Fruit fly (Drosophila melanogaster) whole organism, embryonic: ENCODE results near the gene jv.

ENCODE experiments used
- CG10431 ChIP-seq: fragments of 200-800 bp; sonication (Bioruptor generic); optimal IDR thresholded peaks from 3 replicates; lab custom pipeline; 2018; ENCODE audit warnings: missing biosample characterization, mild to moderate bottlenecking, missing genetic modification characterization
- CG11093 ChIP-seq: fragments of 200-800 bp; sonication (Bioruptor generic); IDR thresholded peaks from 3 replicates; pipeline ENCODE4 v1.3.6; 2022; ENCODE audit warnings: missing biosample characterization, missing genetic modification characterization
- CG11247 ChIP-seq: fragments of 200-800 bp; sonication (Bioruptor generic); IDR thresholded peaks from 2 replicates; pipeline ENCODE4 v1.3.6; 2022; ENCODE audit warnings: missing biosample characterization, missing genetic modification characterization
- CG11560 ChIP-seq: fragments of 200-800 bp; sonication (Bioruptor generic); IDR thresholded peaks from 3 replicates; pipeline ENCODE4 v1.3.6; 2022; ENCODE audit warnings: missing biosample characterization, missing genetic modification characterization
- CG12391 ChIP-seq: fragments of 200-800 bp; sonication (Bioruptor generic); optimal IDR thresholded peaks from 3 replicates; lab custom pipeline; 2018; ENCODE audit warnings: missing biosample characterization, mild to moderate bottlenecking, missing genetic modification characterization, moderate library complexity
- CG13424 ChIP-seq: fragments of 200-800 bp; sonication (Bioruptor generic); optimal IDR thresholded peaks from 2 replicates; lab custom pipeline; 2019; ENCODE audit warnings: missing biosample characterization, mild to moderate bottlenecking, missing genetic modification characterization, moderate library complexity
- CG14965 ChIP-seq: fragments of 200-800 bp; sonication (Bioruptor generic); optimal IDR thresholded peaks from 2 replicates; lab custom pipeline; 2016; ENCODE audit warnings: missing biosample characterization, missing genetic modification characterization, borderline replicate concordance
- CG17186 ChIP-seq: fragments of 200-800 bp; sonication (Bioruptor generic); optimal IDR thresholded peaks from 3 replicates; lab custom pipeline; 2017; ENCODE audit warnings: missing biosample characterization, missing genetic modification reagents, missing genetic modification characterization
- CG30403 ChIP-seq: fragments of 200-800 bp; sonication (Bioruptor generic); optimal IDR thresholded peaks from 3 replicates; lab custom pipeline; 2016; ENCODE audit warnings: missing biosample characterization, missing genetic modification characterization
- CG31365 ChIP-seq: fragments of 200-800 bp; sonication (Bioruptor generic); optimal IDR thresholded peaks from 2 replicates; lab custom pipeline; 2018; ENCODE audit warnings: missing biosample characterization, mild to moderate bottlenecking, missing genetic modification characterization
- CG31441 ChIP-seq: fragments of 200-800 bp; sonication (Bioruptor generic); IDR thresholded peaks from 2 replicates; pipeline ENCODE4 v1.3.6; 2022; ENCODE audit warnings: missing biosample characterization, missing genetic modification characterization
- CG3407 ChIP-seq: fragments of 200-800 bp; sonication (Bioruptor generic); optimal IDR thresholded peaks from 2 replicates; lab custom pipeline; 2018; ENCODE audit warnings: missing biosample characterization, mild to moderate bottlenecking, missing genetic modification characterization
- CG34376 ChIP-seq: fragments of 200-800 bp; sonication (Bioruptor generic); optimal IDR thresholded peaks from 2 replicates; lab custom pipeline; 2018; ENCODE audit warnings: missing biosample characterization, mild to moderate bottlenecking, missing genetic modification characterization
- CG3726 ChIP-seq: fragments of 200-800 bp; sonication (Bioruptor generic); IDR thresholded peaks from 3 replicates; pipeline ENCODE4, ENCODE4 v1.3.6; 2022; ENCODE audit warnings: missing biosample characterization, missing genetic modification characterization
- CG6689 ChIP-seq: fragments of 200-800 bp; sonication (Bioruptor generic); IDR thresholded peaks from 2 replicates; pipeline ENCODE4 v1.3.6; 2022; ENCODE audit warnings: missing biosample characterization, missing genetic modification characterization
- CG7357 ChIP-seq: fragments of 200-800 bp; sonication (Bioruptor generic); IDR thresholded peaks from 3 replicates; pipeline ENCODE4 v1.3.6; 2022; ENCODE audit warnings: missing biosample characterization, missing genetic modification characterization
- CG7556 ChIP-seq: fragments of 200-800 bp; sonication (Bioruptor generic); optimal IDR thresholded peaks from 2 replicates; lab custom pipeline; 2017; ENCODE audit warnings: missing biosample characterization, mild to moderate bottlenecking, missing genetic modification characterization
- CG8281 ChIP-seq: fragments of 200-800 bp; sonication (Bioruptor generic); optimal IDR thresholded peaks from 2 replicates; lab custom pipeline; 2018; ENCODE audit warnings: missing biosample characterization, mild to moderate bottlenecking, missing genetic modification characterization, moderate library complexity
- CG8290 ChIP-seq, 3 experiments: fragments of 200-800 bp; sonication (Bioruptor generic); optimal IDR thresholded peaks; 2 replicates each; lab custom pipeline; 2016 to 2019; ENCODE audit warnings: missing biosample characterization in 3 of 3, missing genetic modification characterization in 3 of 3, mild to moderate bottlenecking in 2 of 3, moderate library complexity in 1 of 3
- CG9932 ChIP-seq: fragments of 200-800 bp; sonication (Bioruptor generic); IDR thresholded peaks from 2 replicates; pipeline ENCODE4 v1.3.6; 2022; ENCODE audit warnings: missing biosample characterization, missing genetic modification characterization
- CHES-1-like ChIP-seq: fragments of 200-800 bp; sonication (Bioruptor generic); optimal IDR thresholded peaks from 2 replicates; lab custom pipeline; 2016; ENCODE audit warnings: missing biosample characterization, missing genetic modification characterization
- Chrac-16 ChIP-seq: fragments of 200-800 bp; sonication (Bioruptor generic); optimal IDR thresholded peaks from 3 replicates; lab custom pipeline; 2016; ENCODE audit warnings: missing biosample characterization, missing genetic modification characterization
- CrebB ChIP-seq: fragments of 200-800 bp; sonication (Bioruptor generic); optimal IDR thresholded peaks from 3 replicates; lab custom pipeline; 2018; ENCODE audit warnings: missing biosample characterization, mild to moderate bottlenecking, missing genetic modification characterization
- Eip74EF ChIP-seq, 2 experiments: fragments of 200-800 bp in 1 of 2; fragments of >200 bp in 1 of 2; sonication (Bioruptor generic) in 1 of 2; optimal IDR thresholded peaks; 2 replicates each; lab custom pipeline; 2017 to 2019; ENCODE audit warnings: missing biosample characterization in 2 of 2, missing genetic modification characterization in 2 of 2, mild to moderate bottlenecking in 1 of 2, moderate library complexity in 1 of 2
- Ets97D ChIP-seq: fragments of 200-800 bp; sonication (Bioruptor generic); optimal IDR thresholded peaks from 3 replicates; lab custom pipeline; 2016; ENCODE audit warnings: missing biosample characterization, missing genetic modification characterization
- Gug ChIP-seq: fragments of 200-800 bp; sonication (Bioruptor generic); IDR thresholded peaks from 4 replicates; pipeline ENCODE4 v1.3.6; 2022; ENCODE audit warnings: missing biosample characterization, missing genetic modification characterization
- HmgD ChIP-seq: fragments of 200-800 bp; sonication (Bioruptor generic); optimal IDR thresholded peaks from 3 replicates; lab custom pipeline; 2016; ENCODE audit warnings: missing biosample characterization, missing genetic modification characterization
- Hr78 ChIP-seq, 2 experiments: fragments of 200-800 bp in 1 of 2; fragments of >200 bp in 1 of 2; sonication (Bioruptor generic) in 1 of 2; optimal IDR thresholded peaks; 2 replicates each; lab custom pipeline; 2017 to 2019; ENCODE audit warnings: missing biosample characterization in 2 of 2, missing genetic modification characterization in 2 of 2, mild to moderate bottlenecking in 1 of 2, moderate library complexity in 1 of 2
- Hsf ChIP-seq: fragments of 200-800 bp; sonication (Bioruptor generic); optimal IDR thresholded peaks from 3 replicates; lab custom pipeline; 2016; ENCODE audit warnings: missing biosample characterization, missing genetic modification characterization
- Neu2 ChIP-seq: fragments of 200-800 bp; sonication (Bioruptor generic); optimal IDR thresholded peaks from 3 replicates; lab custom pipeline; 2016; ENCODE audit warnings: missing biosample characterization, missing genetic modification characterization, borderline replicate concordance
- Oli ChIP-seq: fragments of 200-800 bp; sonication (Bioruptor generic); optimal IDR thresholded peaks from 2 replicates; lab custom pipeline; 2018; ENCODE audit warnings: missing biosample characterization, mild to moderate bottlenecking, missing genetic modification characterization, moderate library complexity
- Optix ChIP-seq: fragments of 200-800 bp; sonication (Bioruptor generic); IDR thresholded peaks from 3 replicates; pipeline ENCODE4 v1.3.6; 2022; ENCODE audit warnings: missing biosample characterization, missing genetic modification characterization
- Poxn ChIP-seq: fragments of 200-800 bp; sonication (Bioruptor generic); IDR thresholded peaks from 2 replicates; pipeline ENCODE4 v1.3.6; 2022; ENCODE audit warnings: missing biosample characterization, missing genetic modification characterization
- Rx ChIP-seq: fragments of 200-800 bp; sonication (Bioruptor generic); IDR thresholded peaks from 2 replicates; pipeline ENCODE4 v1.3.6; 2022; ENCODE audit warnings: missing biosample characterization, missing genetic modification characterization
- ab ChIP-seq: fragments of 200-800 bp; sonication (Bioruptor generic); optimal IDR thresholded peaks from 2 replicates; lab custom pipeline; 2016; ENCODE audit warnings: missing biosample characterization, missing genetic modification characterization
- ash1 ChIP-seq: fragments of 200-800 bp; sonication (Bioruptor generic); optimal IDR thresholded peaks from 2 replicates; lab custom pipeline; 2018; ENCODE audit warnings: missing biosample characterization, mild to moderate bottlenecking, missing genetic modification characterization
- bowl ChIP-seq: fragments of 200-800 bp; sonication (Bioruptor generic); IDR thresholded peaks from 2 replicates; pipeline ENCODE4 v1.3.6; 2022; ENCODE audit warnings: missing biosample characterization, missing genetic modification characterization
- cas ChIP-seq: fragments of 200-800 bp; sonication (Bioruptor generic); IDR thresholded peaks from 2 replicates; pipeline ENCODE4 v1.3.6; 2022; ENCODE audit warnings: missing biosample characterization, missing genetic modification characterization
- crol ChIP-seq: fragments of 200-800 bp; sonication (Bioruptor generic); IDR thresholded peaks from 2 replicates; pipeline ENCODE4 v1.3.6; 2022; ENCODE audit warnings: missing biosample characterization, missing genetic modification characterization
- emc ChIP-seq: fragments of 200-800 bp; sonication (Bioruptor generic); optimal IDR thresholded peaks from 2 replicates; lab custom pipeline; 2016; ENCODE audit warnings: missing biosample characterization, missing genetic modification characterization
- ftz-f1 ChIP-seq: fragments of 200-800 bp; sonication (Bioruptor generic); optimal IDR thresholded peaks from 2 replicates; lab custom pipeline; 2016; ENCODE audit warnings: missing biosample characterization, missing genetic modification characterization
- gcm ChIP-seq: fragments of 200-800 bp; sonication (Bioruptor generic); optimal IDR thresholded peaks from 2 replicates; lab custom pipeline; 2019; ENCODE audit warnings: missing biosample characterization, mild to moderate bottlenecking, missing genetic modification characterization, moderate library complexity
- gro ChIP-seq: fragments of 200-800 bp; sonication (Bioruptor generic); optimal IDR thresholded peaks from 2 replicates; lab custom pipeline; 2016; ENCODE audit warnings: missing biosample characterization, missing genetic modification characterization
- kni ChIP-seq: fragments of 200-800 bp; sonication (Bioruptor generic); optimal IDR thresholded peaks from 3 replicates; lab custom pipeline; 2017; ENCODE audit warnings: mild to moderate bottlenecking, missing biosample characterization, missing genetic modification reagents, missing genetic modification characterization
- ssp ChIP-seq: fragments of 200-800 bp; sonication (Bioruptor generic); IDR thresholded peaks from 2 replicates; pipeline ENCODE4 v1.3.6; 2022; ENCODE audit warnings: missing biosample characterization, missing genetic modification characterization
- stwl ChIP-seq: fragments of 200-800 bp; sonication (Bioruptor generic); optimal IDR thresholded peaks from 3 replicates; lab custom pipeline; 2018; ENCODE audit warnings: missing biosample characterization, mild to moderate bottlenecking, missing genetic modification characterization, moderate library complexity
- trh ChIP-seq: fragments of 200-800 bp; sonication (Bioruptor generic); optimal IDR thresholded peaks from 2 replicates; lab custom pipeline; 2016; ENCODE audit warnings: missing biosample characterization, missing genetic modification characterization
- twi ChIP-seq: fragments of 200-800 bp; optimal IDR thresholded peaks from 2 replicates; lab custom pipeline; 2019; ENCODE audit warnings: missing biosample characterization, mild to moderate bottlenecking, missing genetic modification characterization, moderate library complexity
- unpg ChIP-seq: fragments of 200-800 bp; sonication (Bioruptor generic); optimal IDR thresholded peaks from 3 replicates; lab custom pipeline; 2018; ENCODE audit warnings: missing biosample characterization, mild to moderate bottlenecking, missing genetic modification characterization, moderate library complexity
- wdn ChIP-seq: fragments of 200-800 bp; sonication (Bioruptor generic); IDR thresholded peaks from 2 replicates; pipeline ENCODE4 v1.3.6; 2022; ENCODE audit warnings: missing biosample characterization, missing genetic modification characterization

The jv gene

dm6 chr3L:6551816-6552371, 37.4 kb downstream of the jv start (continued):
- TF ChIP-seq CG11560 (tag; lab: Robert Waterston, UW) (no peak), Ets97D (GFP tag; lab: Kevin White, UChicago) (no peak), CG11247 (GFP tag; lab: Robert Waterston, UW) (no peak), CG31441 (GFP tag; lab: Robert Waterston, UW) (peak; percentile 84), gcm (peak; percentile 51), ab (GFP tag; lab: Kevin White, UChicago) (no peak), Neu2 (GFP tag; lab: Kevin White, UChicago) (no peak), CG3407 (GFP tag; lab: Kevin White, UChicago) (no peak), CHES-1-like (no peak), wdn (GFP tag; lab: Robert Waterston, UW) (peak; percentile 6; the same call in 1 of the 2 replicates), Gug (no peak), CG31365 (tag; lab: Kevin White, UChicago) (no peak), CG11093 (no peak), CG9932 (GFP tag; lab: Robert Waterston, UW) (0 out of 2 replicates have a peak, but pooled peaks have one; percentile 14), CG17186 (no peak), CG12391 (tag; lab: Kevin White, UChicago) (peak; percentile 73), crol (peak; percentile 44; the same call in 1 of the 2 replicates), trh (GFP tag; lab: Kevin White, UChicago) (no peak), ash1 (GFP tag; lab: Kevin White, UChicago) (no peak), emc (no peak), Chrac-16 (GFP tag; lab: Kevin White, UChicago) (peak; percentile 12), HmgD (no peak), CG34376 (GFP tag; lab: Kevin White, UChicago) (no peak), CrebB (tag; lab: Kevin White, UChicago) (no peak), Eip74EF (GFP tag; optimal IDR thresholded peaks at IDR 0.05; lab: Kevin White, UChicago) (peak in 1 of 2 experiments; percentile 50), CG3726 (GFP tag; lab: Robert Waterston, UW) (no peak), Oli (tag; lab: Kevin White, UChicago) (peak; percentile 77), CG8281 (tag; lab: Kevin White, UChicago) (no peak), kni (GFP tag; lab: Kevin White, UChicago) (no peak), gro (no peak), CG8290 (GFP tag; optimal IDR thresholded peaks at IDR 0.05; lab: Kevin White, UChicago) (no peak), CG8290 (tag; optimal IDR thresholded peaks at IDR 0.05; lab: Kevin White, UChicago) (no peak), Hsf (no peak), bowl (GFP tag; lab: Robert Waterston, UW) (no peak), CG7357 (GFP tag; lab: Robert Waterston, UW) (0 out of 3 replicates have a peak, but pooled peaks have one; percentile 13), CG13424 (tag; lab: Kevin White, UChicago) (peak; percentile 65), Optix (GFP tag; lab: Robert Waterston, UW) (no peak), CG6689 (GFP tag; lab: Robert Waterston, UW) (peak; percentile 61), CG14965 (no peak), CG10431 (GFP tag; lab: Kevin White, UChicago) (peak; percentile 37), ftz-f1 (GFP tag; lab: Kevin White, UChicago) (no peak), unpg (GFP tag; lab: Kevin White, UChicago) (peak; percentile 72), twi (tag; lab: Kevin White, UChicago) (peak; percentile 24), Hr78 (GFP tag; optimal IDR thresholded peaks at IDR 0.05; lab: Kevin White, UChicago) (peak in 1 of 2 experiments; percentile 30), Poxn (no peak), CG7556 (GFP tag; lab: Kevin White, UChicago) (peak; percentile 69), cas (GFP tag; lab: Robert Waterston, UW) (no peak), ssp (GFP tag; lab: Robert Waterston, UW) (peak; percentile 13; the same call in 1 of the 2 replicates), Rx (GFP tag; lab: Robert Waterston, UW) (no peak), CG30403 (peak; percentile 50), stwl (tag; lab: Kevin White, UChicago) (no peak)
